Fruit fly (Drosophila melanogaster) whole organism, pupa: ENCODE measurements around the gene AhcyL1.

Source experiments
- CG12605 ChIP-seq: fragments of 200-800 bp; sonication (Bioruptor generic); IDR thresholded peaks from 2 replicates; pipeline ENCODE4 v1.3.6; 2022; ENCODE audit warnings: missing biosample characterization, missing genetic modification characterization
- CG13204 ChIP-seq: fragments of 200-800 bp; sonication (Bioruptor generic); optimal IDR thresholded peaks from 2 replicates; lab custom pipeline; 2018; ENCODE audit warnings: missing biosample characterization, mild to moderate bottlenecking, missing genetic modification characterization, moderate library complexity
- CG14655 ChIP-seq: fragments of 200-800 bp; sonication (Bioruptor generic); optimal IDR thresholded peaks from 3 replicates; lab custom pipeline; 2017; ENCODE audit warnings: mild to moderate bottlenecking, missing biosample characterization, missing genetic modification reagents, missing genetic modification characterization
- CG15710 ChIP-seq: fragments of 200-800 bp; sonication (Bioruptor generic); optimal IDR thresholded peaks from 2 replicates; lab custom pipeline; 2018; ENCODE audit warnings: missing biosample characterization, mild to moderate bottlenecking, missing genetic modification characterization, moderate library complexity
- CG17806 ChIP-seq: fragments of 200-800 bp; sonication (Bioruptor generic); optimal IDR thresholded peaks from 2 replicates; lab custom pipeline; 2018; ENCODE audit warnings: missing biosample characterization, mild to moderate bottlenecking, missing genetic modification characterization, moderate library complexity
- CG32121 ChIP-seq: fragments of 200-800 bp; sonication (Bioruptor generic); IDR thresholded peaks from 2 replicates; pipeline ENCODE4 v1.3.6; 2022; ENCODE audit warnings: missing biosample characterization, missing genetic modification characterization
- CG34367 ChIP-seq: fragments of 200-800 bp; sonication (Bioruptor generic); optimal IDR thresholded peaks from 2 replicates; lab custom pipeline; 2018; ENCODE audit warnings: missing biosample characterization, mild to moderate bottlenecking, missing genetic modification characterization
- CG4496 ChIP-seq: fragments of 200-800 bp; sonication (Bioruptor generic); IDR thresholded peaks from 3 replicates; pipeline ENCODE4 v1.3.6; 2022; ENCODE audit warnings: missing biosample characterization, missing genetic modification characterization
- CG8301 ChIP-seq: fragments of 200-800 bp; sonication (Bioruptor generic); optimal IDR thresholded peaks from 2 replicates; lab custom pipeline; 2018; ENCODE audit warnings: missing biosample characterization, mild to moderate bottlenecking, missing genetic modification characterization
- EcR ChIP-seq: fragments of 200-800 bp; sonication (Bioruptor generic); optimal IDR thresholded peaks from 3 replicates; lab custom pipeline; 2019; ENCODE audit warnings: missing biosample characterization, missing genetic modification characterization, mild to moderate bottlenecking, moderate library complexity, missing genetic modification reagents
- Pif1A ChIP-seq: fragments of 200-800 bp; sonication (Bioruptor generic); optimal IDR thresholded peaks from 3 replicates; lab custom pipeline; 2016; ENCODE audit warnings: missing biosample characterization, missing genetic modification characterization
- Pif1B ChIP-seq: fragments of 200-800 bp; sonication (Bioruptor generic); optimal IDR thresholded peaks from 3 replicates; lab custom pipeline; 2016; ENCODE audit warnings: missing biosample characterization, missing genetic modification characterization
- fd96Ca ChIP-seq: fragments of 200-800 bp; sonication (Bioruptor generic); IDR thresholded peaks from 3 replicates; pipeline ENCODE4 v1.3.6; 2022; ENCODE audit warnings: missing biosample characterization, missing genetic modification characterization
- gl ChIP-seq: fragments of 200-800 bp; sonication (Bioruptor generic); optimal IDR thresholded peaks from 2 replicates; lab custom pipeline; 2018; ENCODE audit warnings: missing biosample characterization, mild to moderate bottlenecking, missing genetic modification characterization

- TF ChIP-seq CG34367 (no peak), CG13204 (GFP tag; lab: Kevin White, UChicago) (no peak), fd96Ca (GFP tag; lab: Robert Waterston, UW) (no peak), EcR (GFP tag; lab: Kevin White, UChicago) (no peak), CG15710 (tag; lab: Kevin White, UChicago) (no peak), CG12605 (no peak), CG14655 (GFP tag; lab: Kevin White, UChicago) (no peak), gl (tag; lab: Kevin White, UChicago) (no peak), CG4496 (GFP tag; lab: Robert Waterston, UW) (peak; percentile 52; the same call in 1 of the 3 replicates), CG8301 (tag; lab: Kevin White, UChicago) (no peak), Pif1A (GFP tag; lab: Kevin White, UChicago) (no peak), CG17806 (tag; lab: Kevin White, UChicago) (no peak), Pif1B (GFP tag; lab: Kevin White, UChicago) (no peak), CG32121 (GFP tag; lab: Robert Waterston, UW) (peak; percentile 40; the same call in 1 of the 2 replicates)
Observed at dm6 chr3L:2763762-2764161, 8.4 kb downstream of the AhcyL1 start.
